Worm (Caenorhabditis elegans) whole organism, L1 larva: ENCODE measurements around the gene cpna-3.
A peak's percentile ranks its signal among the peaks of the same experiment; 100 is the strongest.

Experiments used
- C04F5.9 ChIP-seq: sonication (generic microtip); optimal IDR thresholded peaks from 2 replicates; lab custom pipeline; 2016; ENCODE audit warnings: missing genetic modification characterization, missing compliant biosample characterization
- C34B4.2 ChIP-seq: sonication (generic microtip); optimal IDR thresholded peaks from 2 replicates; lab custom pipeline; 2017; ENCODE audit warnings: mild to moderate bottlenecking, missing genetic modification characterization, missing compliant biosample characterization
- F16B12.6 ChIP-seq: fragments of 150-350 bp; optimal IDR thresholded peaks from 2 replicates; lab custom pipeline; 2014; ENCODE audit warnings: missing biosample characterization, missing genetic modification characterization
- Y116A8C.19 ChIP-seq: sonication (generic microtip); optimal IDR thresholded peaks from 2 replicates; lab custom pipeline; 2016; ENCODE audit warnings: missing compliant biosample characterization, missing genetic modification characterization, borderline replicate concordance
- alr-1 ChIP-seq: fragments of 200-800 bp; sonication (Bioruptor generic); optimal IDR thresholded peaks from 2 replicates; lab custom pipeline; 2018; ENCODE audit warnings: borderline replicate concordance, mild to moderate bottlenecking, missing genetic modification characterization, missing compliant biosample characterization
- ceh-8 ChIP-seq: fragments of 200-800 bp; sonication (Bioruptor generic); optimal IDR thresholded peaks from 2 replicates; lab custom pipeline; 2018; ENCODE audit warnings: mild to moderate bottlenecking, missing genetic modification characterization, moderate library complexity, missing compliant biosample characterization
- dpl-1 ChIP-seq, 3 experiments: fragments of 150-350 bp in 2 of 3; sonication (generic microtip) in 1 of 3; optimal IDR thresholded peaks; 2 replicates each; lab custom pipeline; 2014 to 2017; ENCODE audit warnings: missing biosample characterization in 3 of 3, missing genetic modification characterization in 3 of 3, missing genetic modification reagents in 3 of 3
- dsc-1 ChIP-seq: sonication (generic microtip); optimal IDR thresholded peaks from 2 replicates; lab custom pipeline; 2016; ENCODE audit warnings: mild to moderate bottlenecking, missing genetic modification characterization, missing compliant biosample characterization
- efl-1 ChIP-seq, 4 experiments: fragments of 150-350 bp; optimal IDR thresholded peaks in 3 of 4; peaks in 1 of 4; 1 replicate in 1 of 4; 2 replicates in 3 of 4; lab custom pipeline; 2014; ENCODE audit warnings: missing biosample characterization in 2 of 4, missing genetic modification characterization in 2 of 4, missing genetic modification reagents in 2 of 4
- egl-27 ChIP-seq, 2 experiments: fragments of 150-350 bp in 1 of 2; sonication (generic microtip); optimal IDR thresholded peaks; 3 replicates each; lab custom pipeline; 2017 to 2018; ENCODE audit warnings: missing biosample characterization in 2 of 2, missing genetic modification characterization in 2 of 2, missing genetic modification reagents in 2 of 2
- elt-2 ChIP-seq: sonication (generic microtip); optimal IDR thresholded peaks from 2 replicates; lab custom pipeline; 2016; ENCODE audit warnings: missing genetic modification characterization, mild to moderate bottlenecking, inconsistent platforms, missing compliant biosample characterization, missing genetic modification reagents
- fkh-4 ChIP-seq: sonication (generic microtip); optimal IDR thresholded peaks from 2 replicates; lab custom pipeline; 2016; ENCODE audit warnings: missing compliant biosample characterization, missing genetic modification characterization, borderline replicate concordance
- hlh-4 ChIP-seq: sonication (generic microtip); optimal IDR thresholded peaks from 2 replicates; lab custom pipeline; 2016; ENCODE audit warnings: mild to moderate bottlenecking, missing genetic modification characterization, missing compliant biosample characterization
- hpl-2 ChIP-seq: fragments of 150-350 bp; optimal IDR thresholded peaks from 2 replicates; lab custom pipeline; 2014; ENCODE audit warnings: missing biosample characterization, missing genetic modification reagents, missing genetic modification characterization
- isw-1 ChIP-seq: fragments of 200-800 bp; sonication (Bioruptor generic); IDR thresholded peaks from 2 replicates; pipeline ENCODE4 v1.3.6; 2022; ENCODE audit warnings: missing genetic modification characterization, missing compliant biosample characterization
- lin-14 ChIP-seq: fragments of 200-800 bp; sonication (Bioruptor generic); optimal IDR thresholded peaks from 2 replicates; lab custom pipeline; 2018; ENCODE audit warnings: mild to moderate bottlenecking, missing genetic modification characterization, moderate library complexity, missing compliant biosample characterization
- lin-35 ChIP-seq, 2 experiments: fragments of 150-350 bp; optimal IDR thresholded peaks; 2 replicates each; lab custom pipeline; 2014; ENCODE audit warnings: missing biosample characterization in 2 of 2, missing genetic modification characterization in 2 of 2, missing genetic modification reagents in 2 of 2
- lin-39 ChIP-seq: fragments of 150-350 bp; optimal IDR thresholded peaks from 2 replicates; lab custom pipeline; 2014; ENCODE audit warnings: missing biosample characterization, missing genetic modification reagents, missing genetic modification characterization
- lsy-2 ChIP-seq, 2 experiments: fragments of 150-350 bp; optimal IDR thresholded peaks; 2 replicates each; lab custom pipeline; 2014; ENCODE audit warnings: missing biosample characterization in 2 of 2, missing genetic modification characterization in 2 of 2
- mab-9 ChIP-seq: fragments of 200-800 bp; sonication (Bioruptor generic); IDR thresholded peaks from 2 replicates; pipeline ENCODE4 v1.3.6; 2022; ENCODE audit warnings: missing genetic modification reagents, missing genetic modification characterization, missing compliant biosample characterization
- mdl-1 ChIP-seq, 2 experiments: fragments of 150-350 bp; optimal IDR thresholded peaks; 2 replicates each; lab custom pipeline; 2014 to 2017; ENCODE audit warnings: missing biosample characterization in 2 of 2, missing genetic modification characterization in 2 of 2, inconsistent platforms in 1 of 2
- mef-2 ChIP-seq: fragments of 150-350 bp; optimal IDR thresholded peaks from 2 replicates; lab custom pipeline; 2014; ENCODE audit warnings: missing biosample characterization, missing genetic modification characterization
- nhr-19 ChIP-seq: fragments of 200-800 bp; sonication (Bioruptor generic); conservative IDR thresholded peaks from 2 replicates; pipeline ENCODE4 v1.3.6; 2022; ENCODE audit warnings: missing genetic modification characterization, missing compliant biosample characterization
- nhr-20 ChIP-seq: sonication (generic microtip); optimal IDR thresholded peaks from 2 replicates; lab custom pipeline; 2016; ENCODE audit warnings: mild to moderate bottlenecking, missing genetic modification characterization, missing compliant biosample characterization
- nhr-71 ChIP-seq: sonication (generic microtip); optimal IDR thresholded peaks from 2 replicates; lab custom pipeline; 2016; ENCODE audit warnings: mild to moderate bottlenecking, missing genetic modification characterization, moderate library complexity, missing compliant biosample characterization
- nhr-85 ChIP-seq: sonication (generic microtip); peaks from one replicate; lab custom pipeline; 2016; ENCODE audit warnings: missing genetic modification characterization, inconsistent platforms, missing compliant biosample characterization
- nhr-90 ChIP-seq: sonication (generic microtip); optimal IDR thresholded peaks from 2 replicates; lab custom pipeline; 2016; ENCODE audit warnings: mild to moderate bottlenecking, missing genetic modification characterization, missing compliant biosample characterization; ENCODE audit not compliant: poor library complexity
- pag-3 ChIP-seq: sonication (generic microtip); optimal IDR thresholded peaks from 2 replicates; lab custom pipeline; 2017; ENCODE audit warnings: missing genetic modification characterization, mild to moderate bottlenecking, missing compliant biosample characterization, antibody characterized with exemption, borderline replicate concordance; ENCODE audit not compliant: insufficient read depth
- pax-3 ChIP-seq: fragments of 200-800 bp; sonication (Bioruptor generic); optimal IDR thresholded peaks from 2 replicates; lab custom pipeline; 2018; ENCODE audit warnings: mild to moderate bottlenecking, missing genetic modification characterization, moderate library complexity, missing compliant biosample characterization
- rnt-1 ChIP-seq: sonication (generic microtip); optimal IDR thresholded peaks from 2 replicates; lab custom pipeline; 2016; ENCODE audit warnings: mild to moderate bottlenecking, missing genetic modification characterization, moderate library complexity, missing compliant biosample characterization
- snu-23 ChIP-seq: sonication (generic microtip); optimal IDR thresholded peaks from 2 replicates; lab custom pipeline; 2016; ENCODE audit warnings: missing genetic modification characterization, missing compliant biosample characterization
- sox-4 ChIP-seq: sonication (generic microtip); optimal IDR thresholded peaks from 2 replicates; lab custom pipeline; 2016; ENCODE audit warnings: missing genetic modification characterization, missing compliant biosample characterization
- sptf-1 ChIP-seq: fragments of 150-350 bp; optimal IDR thresholded peaks from 2 replicates; lab custom pipeline; 2014; ENCODE audit warnings: missing biosample characterization, missing genetic modification characterization
- tbx-2 ChIP-seq: sonication (generic microtip); optimal IDR thresholded peaks from 2 replicates; lab custom pipeline; 2016; ENCODE audit warnings: missing genetic modification characterization, missing compliant biosample characterization
- tlp-1 ChIP-seq: fragments of 150-350 bp; optimal IDR thresholded peaks from 2 replicates; lab custom pipeline; 2014; ENCODE audit warnings: missing biosample characterization, missing genetic modification characterization
- unc-130 ChIP-seq: fragments of 150-350 bp; optimal IDR thresholded peaks from 2 replicates; lab custom pipeline; 2017; ENCODE audit warnings: missing biosample characterization, missing genetic modification characterization, inconsistent platforms
- ztf-11 ChIP-seq, 2 experiments: sonication (generic microtip); optimal IDR thresholded peaks; 2 replicates each; lab custom pipeline; 2016 to 2017; ENCODE audit warnings: missing genetic modification characterization in 2 of 2, missing biosample characterization in 1 of 2, missing compliant biosample characterization in 1 of 2

cpna-3 gene

ce11 chrIV:9074244-9074723 is 22.4 kb upstream of the cpna-3 start, which contains the start of gene mppb-1 (continued):
- TF ChIP-seq lsy-2 (tag; optimal IDR thresholded peaks at IDR 0.05; lab: Kevin White, UChicago) (peak; percentile 79 to 88), C04F5.9 (tag; lab: Kevin White, UChicago) (peak; percentile 84), ztf-11 (tag; optimal IDR thresholded peaks at IDR 0.05; lab: Kevin White, UChicago) (peak in 1 of 2 experiments; percentile 94), hpl-2 (no peak), F16B12.6 (peak; percentile 57), pag-3 (tag; lab: Kevin White, UChicago) (no peak), pax-3 (peak; percentile 93), nhr-90 (tag; lab: Kevin White, UChicago) (peak; percentile 94), mab-9 (peak; percentile 78), tlp-1 (tag; lab: Kevin White, UChicago) (no peak), isw-1 (GFP tag; lab: Robert Waterston, UW) (peak; percentile 81), hlh-4 (peak; percentile 8), ceh-8 (GFP tag; lab: Kevin White, UChicago) (peak; percentile 81), sox-4 (tag; lab: Kevin White, UChicago) (peak; percentile 85)

- no peak for TF ChIP-seq pag-3 (tag; lab: Kevin White, UChicago)
- TF ChIP-seq efl-1 (optimal IDR thresholded peaks at IDR 0.05; lab: Kevin White, UChicago): no peak
- TF ChIP-seq efl-1 (GFP tag; optimal IDR thresholded peaks at IDR 0.05 in 1 of 2; lab: Kevin White, UChicago): peak; percentile 3 to 88
- TF ChIP-seq tbx-2 (tag; lab: Kevin White, UChicago): no peak
- TF ChIP-seq mef-2: no peak
- no peak for TF ChIP-seq C34B4.2
- TF ChIP-seq dpl-1 (GFP tag; optimal IDR thresholded peaks at IDR 0.05; lab: Kevin White, UChicago): peak in 1 of 3 experiments; percentile 14
Observed at ce11 chrIV:9078469-9078868, 18.2 kb upstream of the cpna-3 start, which contains the start of gene mans-4. Gene mans-4, minus strand, starts transcription at chrIV:9078569.

ce11 chrIV:9079330-9079729 is 17.3 kb upstream of the cpna-3 start:
- no peak for TF ChIP-seq mab-9
- TF ChIP-seq dsc-1: peak; percentile 12
- no peak for TF ChIP-seq egl-27 (tag; optimal IDR thresholded peaks at IDR 0.05; lab: Kevin White, UChicago)
- peak; percentile 78 for TF ChIP-seq rnt-1
- TF ChIP-seq nhr-19 (GFP tag; lab: Robert Waterston, UW): peak; percentile 18; the same call in 1 of the 2 replicates
- TF ChIP-seq snu-23 (GFP tag; lab: Kevin White, UChicago): peak; percentile 20
- TF ChIP-seq alr-1 (tag; lab: Kevin White, UChicago): no peak
- peak in 1 of 2 experiments; percentile 9 for TF ChIP-seq efl-1 (optimal IDR thresholded peaks at IDR 0.05; lab: Kevin White, UChicago)
- no peak for TF ChIP-seq efl-1 (GFP tag; optimal IDR thresholded peaks at IDR 0.05 in 1 of 2; lab: Kevin White, UChicago)
- peak; percentile 57 for TF ChIP-seq nhr-71 (tag; lab: Kevin White, UChicago)
- peak; percentile 19 for TF ChIP-seq unc-130 (tag; lab: Kevin White, UChicago)
- peak; percentile 24 for TF ChIP-seq lin-14 (GFP tag; lab: Kevin White, UChicago)

ce11 chrIV:9080201-9080600 is 16.4 kb upstream of the cpna-3 start:
- TF ChIP-seq Y116A8C.19 (tag; lab: Kevin White, UChicago): no peak
- TF ChIP-seq nhr-85: no peak
- TF ChIP-seq rnt-1: peak; percentile 72
- TF ChIP-seq fkh-4: no peak
- TF ChIP-seq hpl-2: no peak
- no peak for TF ChIP-seq F16B12.6
- peak in 1 of 2 experiments; percentile 3 for TF ChIP-seq lin-35 (GFP tag; optimal IDR thresholded peaks at IDR 0.05; lab: Kevin White, UChicago)
- peak; percentile 25; the same call in 1 of the 2 replicates for TF ChIP-seq nhr-19 (GFP tag; lab: Robert Waterston, UW)
- TF ChIP-seq egl-27 (tag; optimal IDR thresholded peaks at IDR 0.05; lab: Kevin White, UChicago): no peak
- TF ChIP-seq lin-14 (GFP tag; lab: Kevin White, UChicago): peak; percentile 78
- no peak for TF ChIP-seq elt-2 (tag; lab: Kevin White, UChicago)
- peak in 1 of 2 experiments; percentile 31 for TF ChIP-seq lsy-2 (tag; optimal IDR thresholded peaks at IDR 0.05; lab: Kevin White, UChicago)
- peak in 1 of 2 experiments; percentile 15 for TF ChIP-seq efl-1 (optimal IDR thresholded peaks at IDR 0.05; lab: Kevin White, UChicago)
- peak in 1 of 2 experiments; percentile 45 for TF ChIP-seq efl-1 (GFP tag; optimal IDR thresholded peaks at IDR 0.05 in 1 of 2; lab: Kevin White, UChicago)
- TF ChIP-seq unc-130 (tag; lab: Kevin White, UChicago): peak; percentile 73
- peak; percentile 44 for TF ChIP-seq snu-23 (GFP tag; lab: Kevin White, UChicago)
- no peak for TF ChIP-seq mdl-1 (tag; optimal IDR thresholded peaks at IDR 0.05; lab: Kevin White, UChicago)
- TF ChIP-seq sptf-1 (tag; lab: Kevin White, UChicago): no peak
- peak; percentile 11 for TF ChIP-seq nhr-20 (tag; lab: Kevin White, UChicago)
- TF ChIP-seq nhr-71 (tag; lab: Kevin White, UChicago): peak; percentile 70
- no peak for TF ChIP-seq lin-39 (tag; lab: Kevin White, UChicago)
